Worm (Caenorhabditis elegans): ENCODE results near the gene set-22.

DNA sequence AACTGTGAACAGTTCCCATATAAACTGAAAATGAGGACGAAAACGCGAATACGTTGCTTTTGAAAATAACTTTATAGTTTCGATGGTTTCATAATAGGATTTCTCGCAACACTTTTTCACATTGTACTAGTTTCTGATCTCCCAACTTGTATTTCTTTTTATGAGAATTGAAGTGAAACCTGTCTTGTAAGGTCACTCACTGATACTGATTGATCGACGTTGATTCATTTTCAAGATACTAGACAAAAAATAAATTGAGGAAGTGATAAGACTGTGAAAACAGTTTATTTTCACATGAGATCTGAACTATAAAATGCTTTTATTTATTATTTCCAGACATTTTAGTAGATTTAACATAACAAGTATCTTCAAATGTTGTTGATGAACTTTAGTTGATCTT, 49.3 kb upstream of the set-22 start:
- TF ChIP-seq unc-62 (GFP tag; optimal IDR thresholded peaks at IDR 0.05 in 1 of 2) = peak in 1 of 2 experiments; percentile 2
- no peak for TF ChIP-seq unc-62 (tag; optimal IDR thresholded peaks at IDR 0.05)
- no peak for TF ChIP-seq nhr-76 (tag; optimal IDR thresholded peaks at IDR 0.05)
- no peak for TF ChIP-seq ZK546.5 (tag; optimal IDR thresholded peaks at IDR 0.05)
- no peak for TF ChIP-seq nhr-11 (tag; optimal IDR thresholded peaks at IDR 0.05)
- no peak for TF ChIP-seq Y48G9A.11 (GFP tag; IDR thresholded peaks at IDR 0.05)
